Fruit fly (Drosophila melanogaster) whole organism, embryonic: Measurements from ENCODE around the gene CG1896.

Source experiments
- Awh ChIP-seq: fragments of 200-800 bp; sonication (Bioruptor generic); IDR thresholded peaks from 2 replicates; pipeline ENCODE4, ENCODE4 v1.3.6; 2022; ENCODE audit warnings: missing biosample characterization, missing genetic modification characterization
- Bdp1 ChIP-seq: fragments of 200-800 bp; sonication (Bioruptor generic); optimal IDR thresholded peaks from 3 replicates; lab custom pipeline; 2016; ENCODE audit warnings: missing biosample characterization, missing genetic modification characterization
- CG11560 ChIP-seq: fragments of 200-800 bp; sonication (Bioruptor generic); IDR thresholded peaks from 3 replicates; pipeline ENCODE4 v1.3.6; 2022; ENCODE audit warnings: missing biosample characterization, missing genetic modification characterization
- CG11723 ChIP-seq: fragments of 200-800 bp; sonication (Bioruptor generic); optimal IDR thresholded peaks from 2 replicates; lab custom pipeline; 2017; ENCODE audit warnings: missing biosample characterization, mild to moderate bottlenecking, missing genetic modification characterization
- CG12155 ChIP-seq: fragments of 200-800 bp; sonication (Bioruptor generic); optimal IDR thresholded peaks from 3 replicates; lab custom pipeline; 2016; ENCODE audit warnings: missing biosample characterization, missing genetic modification characterization
- CG17361 ChIP-seq: fragments of 200-800 bp; sonication (Bioruptor generic); IDR thresholded peaks from 3 replicates; pipeline ENCODE4 v1.3.6; 2022; ENCODE audit warnings: missing biosample characterization, missing genetic modification characterization
- CG17385 ChIP-seq: fragments of 200-800 bp; sonication (Bioruptor generic); optimal IDR thresholded peaks from 3 replicates; lab custom pipeline; 2018; ENCODE audit warnings: missing biosample characterization, mild to moderate bottlenecking, missing genetic modification characterization
- CG2712 ChIP-seq: fragments of 200-800 bp; optimal IDR thresholded peaks from 3 replicates; lab custom pipeline; 2019; ENCODE audit warnings: missing biosample characterization, mild to moderate bottlenecking, missing genetic modification characterization, moderate library complexity
- CG31224 ChIP-seq: fragments of 200-800 bp; sonication (Bioruptor generic); IDR thresholded peaks from 2 replicates; pipeline ENCODE4 v1.3.6; 2022; ENCODE audit warnings: missing biosample characterization, missing genetic modification characterization
- CG5953 ChIP-seq: fragments of 200-800 bp; sonication (Bioruptor generic); IDR thresholded peaks from 2 replicates; pipeline ENCODE4 v1.3.6; 2022; ENCODE audit warnings: missing biosample characterization, missing genetic modification characterization
- CG6254 ChIP-seq: fragments of 200-800 bp; sonication (Bioruptor generic); optimal IDR thresholded peaks from 3 replicates; lab custom pipeline; 2017; ENCODE audit warnings: mild to moderate bottlenecking, missing biosample characterization, missing genetic modification reagents, missing genetic modification characterization
- CG6689 ChIP-seq: fragments of 200-800 bp; sonication (Bioruptor generic); IDR thresholded peaks from 2 replicates; pipeline ENCODE4 v1.3.6; 2022; ENCODE audit warnings: missing biosample characterization, missing genetic modification characterization
- CG6765 ChIP-seq: fragments of 200-800 bp; sonication (Bioruptor generic); optimal IDR thresholded peaks from 3 replicates; lab custom pipeline; 2017; ENCODE audit warnings: missing biosample characterization, mild to moderate bottlenecking, missing genetic modification characterization
- CG7987 ChIP-seq: fragments of 200-800 bp; sonication (Bioruptor generic); optimal IDR thresholded peaks from 2 replicates; lab custom pipeline; 2018; ENCODE audit warnings: missing biosample characterization, mild to moderate bottlenecking, missing genetic modification characterization, moderate library complexity
- CG9876 ChIP-seq: fragments of 200-800 bp; sonication (Bioruptor generic); optimal IDR thresholded peaks from 2 replicates; lab custom pipeline; 2016; ENCODE audit warnings: missing biosample characterization, missing genetic modification characterization
- Dbx ChIP-seq: fragments of 200-800 bp; sonication (Bioruptor generic); IDR thresholded peaks from 3 replicates; pipeline ENCODE4 v1.3.6; 2022; ENCODE audit warnings: missing biosample characterization, missing genetic modification characterization
- Dfd ChIP-seq, 2 experiments: fragments of >200 bp; optimal IDR thresholded peaks; 2 replicates each; lab custom pipeline; 2017; ENCODE audit warnings: missing biosample characterization in 2 of 2, missing genetic modification characterization in 2 of 2
- Dll ChIP-seq: fragments of 200-800 bp; sonication (Bioruptor generic); IDR thresholded peaks from 4 replicates; pipeline ENCODE4 v1.3.6; 2022; ENCODE audit warnings: missing biosample characterization, missing genetic modification characterization; ENCODE audit not compliant: partially characterized antibody
- GATAe ChIP-seq: fragments of 200-800 bp; sonication (Bioruptor generic); conservative IDR thresholded peaks from 2 replicates; pipeline ENCODE4 v1.3.6; 2022; ENCODE audit warnings: missing biosample characterization, missing genetic modification characterization
- HLH54F ChIP-seq: fragments of 200-800 bp; sonication (Bioruptor generic); optimal IDR thresholded peaks from 3 replicates; lab custom pipeline; 2016; ENCODE audit warnings: missing biosample characterization, missing genetic modification characterization
- Hr3 ChIP-seq: fragments of 200-800 bp; sonication (Bioruptor generic); optimal IDR thresholded peaks from 3 replicates; lab custom pipeline; 2016; ENCODE audit warnings: missing biosample characterization, missing genetic modification characterization
- Neu2 ChIP-seq: fragments of 200-800 bp; sonication (Bioruptor generic); optimal IDR thresholded peaks from 3 replicates; lab custom pipeline; 2016; ENCODE audit warnings: missing biosample characterization, missing genetic modification characterization, borderline replicate concordance
- Opbp ChIP-seq: fragments of 200-800 bp; sonication (Bioruptor generic); IDR thresholded peaks from 3 replicates; pipeline ENCODE4 v1.3.6; 2022; ENCODE audit warnings: missing biosample characterization, missing genetic modification characterization; ENCODE audit not compliant: partially characterized antibody
- Optix ChIP-seq: fragments of 200-800 bp; sonication (Bioruptor generic); IDR thresholded peaks from 3 replicates; pipeline ENCODE4 v1.3.6; 2022; ENCODE audit warnings: missing biosample characterization, missing genetic modification characterization
- Rfx ChIP-seq: fragments of 200-800 bp; sonication (Bioruptor generic); IDR thresholded peaks from 2 replicates; pipeline ENCODE4 v1.3.6; 2022; ENCODE audit warnings: missing biosample characterization, missing genetic modification characterization
- Sox102F ChIP-seq: fragments of 200-800 bp; sonication (Bioruptor generic); optimal IDR thresholded peaks from 2 replicates; lab custom pipeline; 2018; ENCODE audit warnings: missing biosample characterization, mild to moderate bottlenecking, missing genetic modification characterization, moderate library complexity
- Sry-δ ChIP-seq: fragments of 200-800 bp; sonication (Bioruptor generic); optimal IDR thresholded peaks from 2 replicates; lab custom pipeline; 2016; ENCODE audit warnings: missing biosample characterization, missing genetic modification characterization
- chif ChIP-seq, 2 experiments: fragments of 200-800 bp; sonication (Bioruptor generic); optimal IDR thresholded peaks; 3 replicates each; lab custom pipeline; 2016; ENCODE audit warnings: missing biosample characterization in 2 of 2, missing genetic modification characterization in 2 of 2
- chinmo ChIP-seq: fragments of 200-800 bp; sonication (Bioruptor generic); IDR thresholded peaks from 4 replicates; pipeline ENCODE4 v1.3.6; 2022; ENCODE audit warnings: missing biosample characterization, missing genetic modification characterization; ENCODE audit not compliant: partially characterized antibody
- dpn ChIP-seq, 2 experiments: fragments of 200-800 bp; sonication (Bioruptor generic); optimal IDR thresholded peaks; 3 replicates each; lab custom pipeline; 2016; ENCODE audit warnings: missing biosample characterization in 2 of 2, missing genetic modification characterization in 2 of 2
- en ChIP-seq: fragments of 200-800 bp; sonication (Bioruptor generic); optimal IDR thresholded peaks from 2 replicates; lab custom pipeline; 2016; ENCODE audit warnings: missing biosample characterization, missing genetic modification characterization
- gt ChIP-seq: fragments of 200-800 bp; sonication (Bioruptor generic); IDR thresholded peaks from 2 replicates; pipeline ENCODE4 v1.3.6; 2022; ENCODE audit warnings: missing biosample characterization, missing genetic modification characterization
- hbn ChIP-seq: fragments of 200-800 bp; sonication (Bioruptor generic); IDR thresholded peaks from 2 replicates; pipeline ENCODE4 v1.3.6; 2022; ENCODE audit warnings: missing biosample characterization, missing genetic modification characterization; ENCODE audit not compliant: partially characterized antibody
- hth ChIP-seq: fragments of >200 bp; optimal IDR thresholded peaks from 2 replicates; lab custom pipeline; 2017; ENCODE audit warnings: inconsistent platforms
- jumu ChIP-seq: fragments of 200-800 bp; sonication (Bioruptor generic); optimal IDR thresholded peaks from 3 replicates; lab custom pipeline; 2016; ENCODE audit warnings: missing biosample characterization, missing genetic modification characterization
- kay ChIP-seq: fragments of 200-800 bp; sonication (Bioruptor generic); optimal IDR thresholded peaks from 2 replicates; lab custom pipeline; 2016; ENCODE audit warnings: missing biosample characterization, missing genetic modification characterization
- lbe ChIP-seq: fragments of 200-800 bp; sonication (Bioruptor generic); optimal IDR thresholded peaks from 2 replicates; lab custom pipeline; 2016; ENCODE audit warnings: missing biosample characterization, mild to moderate bottlenecking, missing genetic modification characterization
- pan ChIP-seq, 4 experiments: fragments of >200 bp in 3 of 4; fragments of 200-800 bp in 1 of 4; sonication (Bioruptor generic) in 1 of 4; optimal IDR thresholded peaks in 3 of 4; IDR thresholded peaks in 1 of 4; 2 replicates each; pipeline versions ENCODE4 v1.3.6 to Lab custom; 2017 to 2022; ENCODE audit warnings: missing biosample characterization in 2 of 4, missing genetic modification characterization in 2 of 4, mixed read lengths in 1 of 4
- pita ChIP-seq: fragments of 200-800 bp; sonication (Bioruptor generic); optimal IDR thresholded peaks from 2 replicates; lab custom pipeline; 2017; ENCODE audit warnings: missing biosample characterization, mild to moderate bottlenecking, missing genetic modification characterization
- pum ChIP-seq: fragments of 200-800 bp; sonication (Bioruptor generic); optimal IDR thresholded peaks from 2 replicates; lab custom pipeline; 2016; ENCODE audit warnings: missing biosample characterization, missing genetic modification characterization
- salm ChIP-seq: fragments of 200-800 bp; sonication (Bioruptor generic); optimal IDR thresholded peaks from 2 replicates; lab custom pipeline; 2018; ENCODE audit warnings: missing biosample characterization, mild to moderate bottlenecking, missing genetic modification characterization
- sima ChIP-seq: fragments of 200-800 bp; sonication (Bioruptor generic); optimal IDR thresholded peaks from 2 replicates; lab custom pipeline; 2016; ENCODE audit warnings: missing biosample characterization, missing genetic modification characterization
- slp2 ChIP-seq: fragments of 200-800 bp; sonication (Bioruptor generic); optimal IDR thresholded peaks from 2 replicates; lab custom pipeline; 2016; ENCODE audit warnings: missing biosample characterization, missing genetic modification characterization
- so ChIP-seq: fragments of 200-800 bp; sonication (Bioruptor generic); IDR thresholded peaks from 3 replicates; pipeline ENCODE4 v1.3.6; 2022; ENCODE audit warnings: missing biosample characterization, missing genetic modification characterization
- sob ChIP-seq: fragments of 200-800 bp; sonication (Bioruptor generic); IDR thresholded peaks from 2 replicates; pipeline ENCODE4 v1.3.6; 2022; ENCODE audit warnings: missing biosample characterization, missing genetic modification characterization
- ssp ChIP-seq: fragments of 200-800 bp; sonication (Bioruptor generic); IDR thresholded peaks from 2 replicates; pipeline ENCODE4 v1.3.6; 2022; ENCODE audit warnings: missing biosample characterization, missing genetic modification characterization
- tin ChIP-seq: fragments of 200-800 bp; sonication (Bioruptor generic); optimal IDR thresholded peaks from 3 replicates; lab custom pipeline; 2016; ENCODE audit warnings: missing biosample characterization, missing genetic modification characterization
- tna ChIP-seq: fragments of 200-800 bp; sonication (Bioruptor generic); IDR thresholded peaks from 2 replicates; pipeline ENCODE4 v1.3.6; 2022; ENCODE audit warnings: missing biosample characterization, missing genetic modification characterization; ENCODE audit not compliant: partially characterized antibody
- toy ChIP-seq: fragments of 200-800 bp; sonication (Bioruptor generic); IDR thresholded peaks from 2 replicates; pipeline ENCODE4 v1.3.6; 2022; ENCODE audit warnings: missing biosample characterization, missing genetic modification characterization
- vfl ChIP-seq: fragments of 200-800 bp; sonication (Bioruptor generic); optimal IDR thresholded peaks from 2 replicates; lab custom pipeline; 2016; ENCODE audit warnings: missing biosample characterization, missing genetic modification characterization

The CG1896 gene

DNA sequence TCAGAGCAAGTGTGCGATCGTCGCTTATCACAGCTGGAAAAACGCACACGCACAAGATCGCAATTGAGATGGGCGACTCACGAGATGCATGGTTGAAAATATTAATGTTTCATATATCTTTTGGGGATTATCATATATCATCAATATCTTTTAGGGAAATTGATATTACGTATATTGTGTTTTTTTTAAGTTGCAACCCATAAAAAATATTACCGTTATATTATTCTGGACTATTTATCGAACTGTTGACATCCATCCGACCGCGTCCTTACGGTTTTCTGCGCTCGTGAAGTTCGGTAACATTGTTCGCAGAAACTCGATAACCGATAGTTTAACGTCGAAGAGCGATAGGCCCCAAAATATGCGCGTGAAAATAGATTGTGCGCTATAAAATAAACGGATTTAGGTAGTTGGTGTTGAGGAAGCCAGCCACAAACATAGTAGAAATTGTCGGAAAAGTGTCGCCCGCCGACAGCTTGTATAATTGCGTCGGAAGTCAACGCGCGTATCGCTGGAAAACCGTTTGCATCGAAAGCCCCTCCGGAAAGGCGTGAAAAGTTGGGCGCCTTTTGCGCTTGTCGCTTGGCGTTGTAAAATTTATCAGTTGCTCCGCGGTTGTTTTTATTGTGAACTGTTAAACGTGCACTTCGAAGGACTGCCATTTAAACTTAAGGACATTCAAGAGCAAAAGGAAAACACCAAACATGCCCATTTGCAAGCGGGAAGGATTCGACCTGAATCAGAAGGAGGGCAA, 49.8 kb downstream of the CG1896 start, which contains the start of the genes Mccc1 and Acf (continued):
- no peak for TF ChIP-seq gt (GFP tag; lab: Robert Waterston, UW)
- no peak for TF ChIP-seq CG9876
- no peak for TF ChIP-seq CG31224 (GFP tag; lab: Robert Waterston, UW)
- TF ChIP-seq Dbx (GFP tag; lab: Robert Waterston, UW) = 0 out of 3 replicates have a peak, but pooled peaks have one; percentile 16
- no peak for TF ChIP-seq CG6254 (GFP tag; lab: Kevin White, UChicago)
- peak; percentile 14 for TF ChIP-seq vfl (GFP tag; lab: Kevin White, UChicago)
- TF ChIP-seq Sox102F = no peak
- TF ChIP-seq Hr3 = peak; percentile 21
- TF ChIP-seq toy (GFP tag; lab: Robert Waterston, UW) = no peak
- TF ChIP-seq Dfd (GFP tag; optimal IDR thresholded peaks at IDR 0.05; lab: Kevin White, UChicago) = no peak
- peak; percentile 91; the same call in 2 of the 3 replicates for TF ChIP-seq CG17361 (GFP tag; lab: Robert Waterston, UW)
- TF ChIP-seq CG6765 (GFP tag; lab: Kevin White, UChicago) = no peak
- peak; percentile 11 for TF ChIP-seq kay
- TF ChIP-seq tin (GFP tag; lab: Kevin White, UChicago) = peak; percentile 22
- TF ChIP-seq CG12155 (GFP tag; lab: Kevin White, UChicago) = peak; percentile 37
- TF ChIP-seq dpn (GFP tag; optimal IDR thresholded peaks at IDR 0.05; lab: Kevin White, UChicago) = peak; percentile 42 to 51
- TF ChIP-seq ssp (GFP tag; lab: Robert Waterston, UW) = no peak
- no peak for TF ChIP-seq hth (lab: Kevin White, UChicago)
- no peak for TF ChIP-seq CG11560
- TF ChIP-seq Bdp1 (GFP tag; lab: Kevin White, UChicago) = no peak
- TF ChIP-seq CG17385 (GFP tag; lab: Kevin White, UChicago) = no peak
- TF ChIP-seq CG2712 (tag; lab: Kevin White, UChicago) = no peak
- TF ChIP-seq chinmo (GFP tag; lab: Robert Waterston, UW) = no peak
- TF ChIP-seq CG6689 (GFP tag; lab: Robert Waterston, UW) = peak; percentile 31; the same call in 1 of the 2 replicates
- no peak for TF ChIP-seq Neu2 (GFP tag; lab: Kevin White, UChicago)
- no peak for TF ChIP-seq Optix (GFP tag; lab: Robert Waterston, UW)
- peak; percentile 37 for TF ChIP-seq pum
- no peak for TF ChIP-seq pan (optimal IDR thresholded peaks at IDR 0.05; lab: Kevin White, UChicago)
- peak in 1 of 2 experiments; percentile 43 for TF ChIP-seq pan (GFP tag; optimal IDR thresholded peaks at IDR 0.05 in 1 of 2, IDR thresholded peaks at IDR 0.05 in 1 of 2)
- peak; percentile 73 for TF ChIP-seq Dll (GFP tag; lab: Robert Waterston, UW)
- no peak for TF ChIP-seq tna (GFP tag; lab: Robert Waterston, UW)
- no peak for TF ChIP-seq CG5953 (GFP tag; lab: Robert Waterston, UW)
- no peak for TF ChIP-seq CG11723 (GFP tag; lab: Kevin White, UChicago)
- TF ChIP-seq en = no peak
- TF ChIP-seq jumu (GFP tag; lab: Kevin White, UChicago) = peak; percentile 31
- no peak for TF ChIP-seq slp2 (GFP tag; lab: Kevin White, UChicago)
- no peak for TF ChIP-seq CG7987 (GFP tag; lab: Kevin White, UChicago)
- TF ChIP-seq Opbp = peak; percentile 62; the same call in 2 of the 3 replicates
- peak; percentile 37; the same call in 1 of the 2 replicates for TF ChIP-seq sob (GFP tag; lab: Robert Waterston, UW)
- TF ChIP-seq hbn (GFP tag; lab: Robert Waterston, UW) = peak; percentile 64
- peak; percentile 83 for TF ChIP-seq Sry-δ
- TF ChIP-seq so (GFP tag; lab: Robert Waterston, UW) = 0 out of 3 replicates have a peak, but pooled peaks have one; percentile 38
- no peak for TF ChIP-seq lbe (GFP tag; lab: Kevin White, UChicago)
- peak; percentile 60 for TF ChIP-seq Rfx (GFP tag; lab: Robert Waterston, UW)
- peak; percentile 31 for TF ChIP-seq HLH54F
- TF ChIP-seq salm (tag; lab: Kevin White, UChicago) = no peak
- no peak for TF ChIP-seq sima (GFP tag; lab: Kevin White, UChicago)
- TF ChIP-seq pita (GFP tag; lab: Kevin White, UChicago) = no peak
- TF ChIP-seq chif (GFP tag; optimal IDR thresholded peaks at IDR 0.05; lab: Kevin White, UChicago) = peak in 1 of 2 experiments; percentile 31
- TF ChIP-seq GATAe (GFP tag; lab: Robert Waterston, UW) = no peak
- TF ChIP-seq Awh (GFP tag; lab: Robert Waterston, UW) = no peak
